Fruit fly (Drosophila melanogaster) whole organism, embryonic: ENCODE data around the gene Xport-B.

Source experiments
- Ada2b ChIP-seq: fragments of 200-800 bp; sonication (Bioruptor generic); IDR thresholded peaks from 2 replicates; pipeline ENCODE4 v1.3.6; 2022; ENCODE audit warnings: missing biosample characterization, missing genetic modification characterization
- Aef1 ChIP-seq: fragments of 200-800 bp; sonication (Bioruptor generic); IDR thresholded peaks from 3 replicates; pipeline ENCODE4 v1.3.6; 2022; ENCODE audit warnings: missing biosample characterization, missing genetic modification characterization
- Atf3 ChIP-seq: fragments of 200-800 bp; sonication (Bioruptor generic); optimal IDR thresholded peaks from 3 replicates; lab custom pipeline; 2016; ENCODE audit warnings: missing biosample characterization, missing genetic modification characterization
- Awh ChIP-seq: fragments of 200-800 bp; sonication (Bioruptor generic); IDR thresholded peaks from 2 replicates; pipeline ENCODE4, ENCODE4 v1.3.6; 2022; ENCODE audit warnings: missing biosample characterization, missing genetic modification characterization
- BEAF-32 ChIP-seq: fragments of 200-800 bp; sonication (Bioruptor generic); optimal IDR thresholded peaks from 3 replicates; lab custom pipeline; 2017; ENCODE audit warnings: missing biosample characterization, missing genetic modification characterization, mild to moderate bottlenecking, moderate library complexity, missing genetic modification reagents
- CG10979 ChIP-seq: fragments of 200-800 bp; sonication (Bioruptor generic); optimal IDR thresholded peaks from 2 replicates; lab custom pipeline; 2018; ENCODE audit warnings: missing biosample characterization, mild to moderate bottlenecking, missing genetic modification characterization, moderate library complexity
- CG11456 ChIP-seq: fragments of 200-800 bp; sonication (Bioruptor generic); IDR thresholded peaks from 3 replicates; pipeline ENCODE4 v1.3.6; 2022; ENCODE audit warnings: missing biosample characterization, missing genetic modification characterization
- CG11560 ChIP-seq: fragments of 200-800 bp; sonication (Bioruptor generic); IDR thresholded peaks from 3 replicates; pipeline ENCODE4 v1.3.6; 2022; ENCODE audit warnings: missing biosample characterization, missing genetic modification characterization
- CG15011 ChIP-seq: fragments of 200-800 bp; sonication (Bioruptor generic); optimal IDR thresholded peaks from 3 replicates; lab custom pipeline; 2018; ENCODE audit warnings: missing biosample characterization, mild to moderate bottlenecking, missing genetic modification characterization
- CG15479 ChIP-seq: fragments of 200-800 bp; sonication (Bioruptor generic); optimal IDR thresholded peaks from 3 replicates; lab custom pipeline; 2019; ENCODE audit warnings: missing biosample characterization, mild to moderate bottlenecking, missing genetic modification characterization, moderate library complexity
- CG15696 ChIP-seq: fragments of 200-800 bp; sonication (Bioruptor generic); optimal IDR thresholded peaks from 2 replicates; lab custom pipeline; 2019; ENCODE audit warnings: missing biosample characterization, mild to moderate bottlenecking, missing genetic modification characterization, moderate library complexity
- CG16779 ChIP-seq: fragments of 200-800 bp; sonication (Bioruptor generic); IDR thresholded peaks from 2 replicates; pipeline ENCODE4 v1.3.6; 2022; ENCODE audit warnings: missing biosample characterization, missing genetic modification characterization
- CG17912 ChIP-seq: fragments of 200-800 bp; sonication (Bioruptor generic); optimal IDR thresholded peaks from 2 replicates; lab custom pipeline; 2018; ENCODE audit warnings: missing biosample characterization, mild to moderate bottlenecking, missing genetic modification characterization
- CG1792 ChIP-seq: fragments of 200-800 bp; sonication (Bioruptor generic); optimal IDR thresholded peaks from 2 replicates; lab custom pipeline; 2016; ENCODE audit warnings: missing biosample characterization, missing genetic modification characterization
- CG3726 ChIP-seq: fragments of 200-800 bp; sonication (Bioruptor generic); IDR thresholded peaks from 3 replicates; pipeline ENCODE4, ENCODE4 v1.3.6; 2022; ENCODE audit warnings: missing biosample characterization, missing genetic modification characterization
- CG5245 ChIP-seq: fragments of 200-800 bp; sonication (Bioruptor generic); optimal IDR thresholded peaks from 3 replicates; lab custom pipeline; 2016; ENCODE audit warnings: missing biosample characterization, missing genetic modification characterization
- CG5953 ChIP-seq: fragments of 200-800 bp; sonication (Bioruptor generic); IDR thresholded peaks from 2 replicates; pipeline ENCODE4 v1.3.6; 2022; ENCODE audit warnings: missing biosample characterization, missing genetic modification characterization
- CG6272 ChIP-seq: fragments of 200-800 bp; sonication (Bioruptor generic); IDR thresholded peaks from 2 replicates; pipeline ENCODE4 v1.3.6; 2022; ENCODE audit warnings: missing biosample characterization, missing genetic modification characterization
- CG6765 ChIP-seq: fragments of 200-800 bp; sonication (Bioruptor generic); optimal IDR thresholded peaks from 3 replicates; lab custom pipeline; 2017; ENCODE audit warnings: missing biosample characterization, mild to moderate bottlenecking, missing genetic modification characterization
- CG7745 ChIP-seq: fragments of 200-800 bp; sonication (Bioruptor generic); optimal IDR thresholded peaks from 2 replicates; lab custom pipeline; 2018; ENCODE audit warnings: missing biosample characterization, mild to moderate bottlenecking, missing genetic modification characterization, moderate library complexity
- CG8478 ChIP-seq: fragments of >200 bp; optimal IDR thresholded peaks from 2 replicates; lab custom pipeline; 2018
- CTCF ChIP-seq: fragments of 200-800 bp; sonication (Bioruptor generic); optimal IDR thresholded peaks from 2 replicates; lab custom pipeline; 2017; ENCODE audit warnings: missing biosample characterization, mild to moderate bottlenecking, missing genetic modification characterization, moderate library complexity
- CoRest ChIP-seq: fragments of 200-800 bp; sonication (Bioruptor generic); optimal IDR thresholded peaks from 3 replicates; lab custom pipeline; 2018; ENCODE audit warnings: missing biosample characterization, mild to moderate bottlenecking, missing genetic modification characterization, moderate library complexity
- Doc3 ChIP-seq: fragments of 200-800 bp; sonication (Bioruptor generic); IDR thresholded peaks from 3 replicates; pipeline ENCODE4 v1.3.6; 2022; ENCODE audit warnings: missing biosample characterization, missing genetic modification characterization; ENCODE audit not compliant: partially characterized antibody
- Dref ChIP-seq: fragments of 200-800 bp; sonication (Bioruptor generic); IDR thresholded peaks from 2 replicates; pipeline ENCODE4 v1.3.6; 2022; ENCODE audit warnings: missing biosample characterization, missing genetic modification characterization
- E2f1 ChIP-seq: fragments of 200-800 bp; sonication (Bioruptor generic); IDR thresholded peaks from 2 replicates; pipeline ENCODE4 v1.3.6; 2022; ENCODE audit warnings: missing biosample characterization, missing genetic modification characterization
- Elba2 ChIP-seq: fragments of 200-800 bp; sonication (Bioruptor generic); optimal IDR thresholded peaks from 3 replicates; lab custom pipeline; 2016; ENCODE audit warnings: missing biosample characterization, missing genetic modification characterization
- Ets97D ChIP-seq: fragments of 200-800 bp; sonication (Bioruptor generic); optimal IDR thresholded peaks from 3 replicates; lab custom pipeline; 2016; ENCODE audit warnings: missing biosample characterization, missing genetic modification characterization
- GATAe ChIP-seq: fragments of 200-800 bp; sonication (Bioruptor generic); conservative IDR thresholded peaks from 2 replicates; pipeline ENCODE4 v1.3.6; 2022; ENCODE audit warnings: missing biosample characterization, missing genetic modification characterization
- Gsc ChIP-seq: fragments of 200-800 bp; sonication (Bioruptor generic); IDR thresholded peaks from 2 replicates; pipeline ENCODE4 v1.3.6; 2022; ENCODE audit warnings: missing biosample characterization, missing genetic modification characterization
- HLH54F ChIP-seq: fragments of 200-800 bp; sonication (Bioruptor generic); optimal IDR thresholded peaks from 3 replicates; lab custom pipeline; 2016; ENCODE audit warnings: missing biosample characterization, missing genetic modification characterization
- Mrtf ChIP-seq: fragments of 200-800 bp; sonication (Bioruptor generic); IDR thresholded peaks from 3 replicates; pipeline ENCODE4 v1.3.6; 2022; ENCODE audit warnings: missing biosample characterization, missing genetic modification characterization
- Oaz ChIP-seq: fragments of 200-800 bp; sonication (Bioruptor generic); IDR thresholded peaks from 2 replicates; pipeline ENCODE4 v1.3.6; 2022; ENCODE audit warnings: missing biosample characterization, missing genetic modification characterization
- Side ChIP-seq: fragments of 200-800 bp; sonication (Bioruptor generic); optimal IDR thresholded peaks from 2 replicates; lab custom pipeline; 2016; ENCODE audit warnings: missing biosample characterization, missing genetic modification characterization
- Sin3A ChIP-seq: fragments of >200 bp; optimal IDR thresholded peaks from 2 replicates; lab custom pipeline; 2018
- caup ChIP-seq: fragments of 200-800 bp; sonication (Bioruptor generic); optimal IDR thresholded peaks from 3 replicates; lab custom pipeline; 2017; ENCODE audit warnings: missing biosample characterization, mild to moderate bottlenecking, missing genetic modification characterization, moderate library complexity; ENCODE audit not compliant: severe bottlenecking
- crol ChIP-seq: fragments of 200-800 bp; sonication (Bioruptor generic); IDR thresholded peaks from 2 replicates; pipeline ENCODE4 v1.3.6; 2022; ENCODE audit warnings: missing biosample characterization, missing genetic modification characterization
- dysf ChIP-seq: fragments of 200-800 bp; sonication (Bioruptor generic); IDR thresholded peaks from 3 replicates; pipeline ENCODE4 v1.3.6; 2022; ENCODE audit warnings: missing biosample characterization, missing genetic modification characterization
- ewg ChIP-seq: fragments of 200-800 bp; sonication (Bioruptor generic); optimal IDR thresholded peaks from 3 replicates; lab custom pipeline; 2017; ENCODE audit warnings: mild to moderate bottlenecking, missing biosample characterization, missing genetic modification reagents, missing genetic modification characterization
- hth ChIP-seq: fragments of >200 bp; optimal IDR thresholded peaks from 2 replicates; lab custom pipeline; 2017; ENCODE audit warnings: inconsistent platforms
- jumu ChIP-seq: fragments of 200-800 bp; sonication (Bioruptor generic); optimal IDR thresholded peaks from 3 replicates; lab custom pipeline; 2016; ENCODE audit warnings: missing biosample characterization, missing genetic modification characterization
- kay ChIP-seq: fragments of 200-800 bp; sonication (Bioruptor generic); optimal IDR thresholded peaks from 2 replicates; lab custom pipeline; 2016; ENCODE audit warnings: missing biosample characterization, missing genetic modification characterization
- lola ChIP-seq, 3 experiments: fragments of >200 bp in 2 of 3; fragments of 200-800 bp in 1 of 3; sonication (Bioruptor generic) in 1 of 3; optimal IDR thresholded peaks; 2 replicates each; lab custom pipeline; 2017 to 2019; ENCODE audit warnings: missing biosample characterization in 3 of 3, missing genetic modification characterization in 3 of 3, mild to moderate bottlenecking in 1 of 3, moderate library complexity in 1 of 3
- mirr ChIP-seq: fragments of 200-800 bp; sonication (Bioruptor generic); optimal IDR thresholded peaks from 3 replicates; lab custom pipeline; 2018; ENCODE audit warnings: missing biosample characterization, mild to moderate bottlenecking, missing genetic modification characterization
- psq ChIP-seq: fragments of 200-800 bp; sonication (Bioruptor generic); optimal IDR thresholded peaks from 2 replicates; lab custom pipeline; 2017; ENCODE audit warnings: missing biosample characterization, missing genetic modification characterization
- run ChIP-seq: fragments of 200-800 bp; sonication (Bioruptor generic); optimal IDR thresholded peaks from 3 replicates; lab custom pipeline; 2018; ENCODE audit warnings: missing biosample characterization, mild to moderate bottlenecking, missing genetic modification characterization
- sd ChIP-seq: fragments of 200-800 bp; sonication (Bioruptor generic); optimal IDR thresholded peaks from 3 replicates; lab custom pipeline; 2018; ENCODE audit warnings: missing biosample characterization, mild to moderate bottlenecking, missing genetic modification characterization, moderate library complexity
- seq ChIP-seq: fragments of 200-800 bp; sonication (Bioruptor generic); IDR thresholded peaks from 2 replicates; pipeline ENCODE4 v1.3.6; 2022; ENCODE audit warnings: missing biosample characterization, missing genetic modification characterization
- sima ChIP-seq: fragments of 200-800 bp; sonication (Bioruptor generic); optimal IDR thresholded peaks from 2 replicates; lab custom pipeline; 2016; ENCODE audit warnings: missing biosample characterization, missing genetic modification characterization
- slbo ChIP-seq: fragments of 200-800 bp; sonication (Bioruptor generic); IDR thresholded peaks from 2 replicates; pipeline ENCODE4 v1.3.6; 2022; ENCODE audit warnings: missing biosample characterization, missing genetic modification characterization
- sr ChIP-seq: fragments of 200-800 bp; sonication (Bioruptor generic); IDR thresholded peaks from 3 replicates; pipeline ENCODE4 v1.3.6; 2022; ENCODE audit warnings: missing biosample characterization, missing genetic modification characterization
- zen2 ChIP-seq: fragments of 200-800 bp; sonication (Bioruptor generic); IDR thresholded peaks from 3 replicates; pipeline ENCODE4 v1.3.6; 2022; ENCODE audit warnings: missing biosample characterization, missing genetic modification characterization; ENCODE audit not compliant: partially characterized antibody

The Xport-B gene

dm6 chr3R:19934840-19935776, 19.9 kb upstream of the Xport-B start, which contains the start of gene mira (continued):
- TF ChIP-seq CG8478 (lab: Kevin White, UChicago), result no peak
- TF ChIP-seq CTCF (GFP tag; lab: Kevin White, UChicago), result no peak
- no peak for TF ChIP-seq HLH54F (GFP tag; lab: Kevin White, UChicago)
- no peak for TF ChIP-seq caup (GFP tag; lab: Kevin White, UChicago)
- peak in 1 of 3 experiments; percentile 78 for TF ChIP-seq lola (GFP tag; optimal IDR thresholded peaks at IDR 0.05; lab: Kevin White, UChicago)
- TF ChIP-seq CG1792 (GFP tag; lab: Kevin White, UChicago), result no peak
- peak; percentile 36 for TF ChIP-seq sd (tag; lab: Kevin White, UChicago)
- TF ChIP-seq Atf3 (GFP tag; lab: Kevin White, UChicago), result no peak
- no peak for TF ChIP-seq CG11560 (tag; lab: Robert Waterston, UW)
- no peak for TF ChIP-seq Awh (GFP tag; lab: Robert Waterston, UW)
- no peak for TF ChIP-seq ewg
- TF ChIP-seq Sin3A, result no peak
- TF ChIP-seq Oaz, result no peak; the same call in 1 of the 2 replicates
- TF ChIP-seq mirr, result no peak
- TF ChIP-seq Elba2 (GFP tag; lab: Kevin White, UChicago), result no peak
- no peak for TF ChIP-seq kay (GFP tag; lab: Kevin White, UChicago)
- TF ChIP-seq CG3726 (GFP tag; lab: Robert Waterston, UW), result no peak
- TF ChIP-seq run (tag; lab: Kevin White, UChicago), result no peak
- TF ChIP-seq slbo (GFP tag; lab: Robert Waterston, UW), result no peak
- peak; percentile 39 for TF ChIP-seq CG10979 (tag; lab: Kevin White, UChicago)
- TF ChIP-seq zen2, result no peak
- no peak for TF ChIP-seq E2f1
- TF ChIP-seq CG7745, result no peak
- TF ChIP-seq CG15479 (GFP tag; lab: Kevin White, UChicago), result peak; percentile 31
- TF ChIP-seq sima, result no peak
- TF ChIP-seq crol (GFP tag; lab: Robert Waterston, UW), result no peak
- TF ChIP-seq seq (GFP tag; lab: Robert Waterston, UW), result peak; percentile 41; the same call in 1 of the 2 replicates
- TF ChIP-seq jumu, result no peak
- no peak for TF ChIP-seq CG16779 (GFP tag; lab: Robert Waterston, UW)
- TF ChIP-seq CG5953 (GFP tag; lab: Robert Waterston, UW), result no peak
- no peak for TF ChIP-seq CG15011 (GFP tag; lab: Kevin White, UChicago)
- TF ChIP-seq psq (GFP tag; lab: Kevin White, UChicago), result no peak
- no peak for TF ChIP-seq BEAF-32 (GFP tag; lab: Kevin White, UChicago)
- no peak for TF ChIP-seq GATAe (GFP tag; lab: Robert Waterston, UW)
- TF ChIP-seq hth (lab: Kevin White, UChicago), result no peak
- TF ChIP-seq CG15696 (tag; lab: Kevin White, UChicago), result peak; percentile 59
- TF ChIP-seq CG17912 (GFP tag; lab: Kevin White, UChicago), result no peak
- TF ChIP-seq dysf, result no peak
- TF ChIP-seq sr, result no peak
- no peak for TF ChIP-seq Dref (GFP tag; lab: Robert Waterston, UW)
- no peak for TF ChIP-seq CG11456 (GFP tag; lab: Robert Waterston, UW)
- TF ChIP-seq CG6272, result no peak
- TF ChIP-seq Side (GFP tag; lab: Kevin White, UChicago), result no peak
- no peak for TF ChIP-seq Ada2b (GFP tag; lab: Robert Waterston, UW)
- no peak for TF ChIP-seq CG6765 (GFP tag; lab: Kevin White, UChicago)
- no peak for TF ChIP-seq Gsc (GFP tag; lab: Robert Waterston, UW)
- peak; percentile 25 for TF ChIP-seq CoRest (tag; lab: Kevin White, UChicago)
- TF ChIP-seq CG5245 (GFP tag; lab: Kevin White, UChicago), result no peak
- TF ChIP-seq Doc3 (GFP tag; lab: Robert Waterston, UW), result no peak
- no peak for TF ChIP-seq Aef1
- TF ChIP-seq Mrtf (GFP tag; lab: Robert Waterston, UW), result no peak
- TF ChIP-seq Ets97D (GFP tag; lab: Kevin White, UChicago), result no peak
